Fruit fly (Drosophila melanogaster) S2 (cell line): Measurements from ENCODE around the gene CG11999.

Source experiments
- CG8478 ChIP-seq: fragments of >200 bp; optimal IDR thresholded peaks from 2 replicates; lab custom pipeline; 2018
- CTCF ChIP-seq, 2 experiments: fragments of >200 bp; optimal IDR thresholded peaks; 2 replicates each; lab custom pipeline; 2018

DNA sequence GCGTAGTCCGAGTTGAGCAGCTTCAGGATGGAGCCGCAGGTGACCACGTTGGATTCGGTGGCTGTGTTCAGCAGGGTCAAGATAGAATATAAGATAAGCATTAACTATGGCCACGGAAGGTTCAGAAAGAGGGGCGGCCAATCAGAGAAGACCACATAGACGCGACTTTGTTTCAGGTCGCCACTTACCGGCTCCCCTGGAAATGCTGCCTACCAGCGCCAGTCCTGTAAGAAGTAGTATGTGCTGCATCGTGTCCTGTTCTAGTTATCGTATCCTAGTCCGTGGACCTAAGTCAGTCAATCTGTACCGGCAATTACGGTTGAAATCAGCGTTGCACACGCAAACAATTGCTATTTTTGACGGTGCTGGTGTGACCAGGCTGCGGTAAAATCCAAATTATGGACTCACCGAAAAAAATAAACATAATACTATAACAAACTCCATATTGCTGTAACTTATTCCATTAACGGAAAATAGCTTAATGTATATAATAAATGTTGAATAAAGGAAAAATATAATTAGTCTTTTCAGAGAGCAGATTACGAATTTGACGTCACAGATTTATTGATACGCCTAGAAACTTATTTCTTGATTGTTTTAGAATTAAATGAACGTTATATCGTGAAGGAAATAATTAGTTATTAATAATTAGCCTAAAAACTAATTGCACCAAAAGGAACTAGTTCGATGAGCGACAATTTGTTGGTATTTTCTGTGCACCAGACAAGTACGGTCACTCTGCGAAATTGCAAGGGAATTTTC lies at the start of gene CG11999, which contains the start of gene CG1161:
- TF ChIP-seq CG8478 (lab: Kevin White, UChicago) (no peak), CTCF (optimal IDR thresholded peaks at IDR 0.05; lab: Kevin White, UChicago) (no peak)
